Worm (Caenorhabditis elegans) whole organism, L2 larva: Measurements from ENCODE around the gene F56A8.8.

ENCODE experiments used
- C34F6.9 ChIP-seq: fragments of 150-350 bp; optimal IDR thresholded peaks from 2 replicates; lab custom pipeline; 2014; ENCODE audit warnings: missing biosample characterization, missing genetic modification characterization
- ZK546.5 ChIP-seq: sonication (generic microtip); optimal IDR thresholded peaks from 2 replicates; lab custom pipeline; 2017; ENCODE audit warnings: missing biosample characterization, missing genetic modification characterization
- aly-2 ChIP-seq: fragments of 150-350 bp; optimal IDR thresholded peaks from 2 replicates; lab custom pipeline; 2014; ENCODE audit warnings: missing biosample characterization, missing genetic modification characterization
- ama-1 ChIP-seq: fragments of 150-350 bp; optimal IDR thresholded peaks from 2 replicates; lab custom pipeline; 2018; ENCODE audit warnings: inconsistent platforms
- ceh-16 ChIP-seq: fragments of 150-350 bp; optimal IDR thresholded peaks from 2 replicates; lab custom pipeline; 2014; ENCODE audit warnings: missing biosample characterization, missing genetic modification characterization
- elt-1 ChIP-seq: fragments of 150-350 bp; optimal IDR thresholded peaks from 2 replicates; lab custom pipeline; 2014; ENCODE audit warnings: missing biosample characterization, missing genetic modification characterization
- lin-13 ChIP-seq: fragments of 150-350 bp; optimal IDR thresholded peaks from 2 replicates; lab custom pipeline; 2014; ENCODE audit warnings: missing biosample characterization, missing genetic modification reagents, missing genetic modification characterization
- mab-5 ChIP-seq: fragments of 150-350 bp; optimal IDR thresholded peaks from 2 replicates; lab custom pipeline; 2014; ENCODE audit warnings: missing biosample characterization, missing genetic modification characterization
- nhr-23 ChIP-seq: fragments of 150-350 bp; optimal IDR thresholded peaks from 2 replicates; lab custom pipeline; 2014; ENCODE audit warnings: missing biosample characterization, missing genetic modification reagents, missing genetic modification characterization
- nhr-237 ChIP-seq: fragments of 150-350 bp; optimal IDR thresholded peaks from 2 replicates; lab custom pipeline; 2014; ENCODE audit warnings: missing biosample characterization, missing genetic modification characterization
- nhr-25 ChIP-seq: fragments of 150-350 bp; sonication (generic microtip); optimal IDR thresholded peaks from 3 replicates; lab custom pipeline; 2014; ENCODE audit warnings: missing biosample characterization, missing genetic modification characterization
- peb-1 ChIP-seq: fragments of 150-350 bp; optimal IDR thresholded peaks from 2 replicates; lab custom pipeline; 2014; ENCODE audit warnings: missing biosample characterization, missing genetic modification characterization
- skn-1 ChIP-seq: sonication (generic microtip); optimal IDR thresholded peaks from 2 replicates; lab custom pipeline; 2017; ENCODE audit warnings: missing biosample characterization, missing genetic modification characterization
- unc-55 ChIP-seq: fragments of 150-350 bp; sonication (generic microtip); optimal IDR thresholded peaks from 3 replicates; lab custom pipeline; 2014; ENCODE audit warnings: missing biosample characterization, missing genetic modification reagents, missing genetic modification characterization
- unc-62 ChIP-seq: fragments of 150-350 bp; optimal IDR thresholded peaks from 2 replicates; lab custom pipeline; 2014; ENCODE audit warnings: missing biosample characterization, missing genetic modification reagents, missing genetic modification characterization
- ztf-11 ChIP-seq: sonication (generic microtip); optimal IDR thresholded peaks from 2 replicates; lab custom pipeline; 2017; ENCODE audit warnings: missing biosample characterization, missing genetic modification characterization

Gene F56A8.8

DNA sequence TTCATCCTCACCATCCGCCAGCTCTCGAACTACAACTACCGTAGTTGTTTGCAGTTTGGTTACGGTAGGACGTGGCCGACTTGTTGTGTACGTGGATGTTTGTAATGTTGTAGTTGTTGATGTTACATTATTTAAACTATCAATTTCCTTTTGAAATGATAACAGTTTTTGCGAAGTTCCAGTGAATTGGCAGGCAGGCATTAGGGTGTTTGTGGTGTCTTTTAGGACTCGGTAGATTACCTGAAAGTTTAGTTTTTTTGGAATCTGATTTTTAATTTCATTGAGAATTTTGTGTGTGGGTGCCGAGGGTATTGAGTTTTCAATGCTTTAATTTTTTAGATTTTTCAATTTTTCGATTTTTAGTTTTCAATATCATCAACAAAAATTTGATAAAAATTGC is 37.1 kb downstream of the F56A8.8 start, which contains the start of gene F53A2.11:
Gene F53A2.11, minus strand, starts transcription at position 101 of the 400 bp plus-strand sequence.
- TF ChIP-seq nhr-25 (tag; lab: Kevin White, UChicago), result no peak

DNA sequence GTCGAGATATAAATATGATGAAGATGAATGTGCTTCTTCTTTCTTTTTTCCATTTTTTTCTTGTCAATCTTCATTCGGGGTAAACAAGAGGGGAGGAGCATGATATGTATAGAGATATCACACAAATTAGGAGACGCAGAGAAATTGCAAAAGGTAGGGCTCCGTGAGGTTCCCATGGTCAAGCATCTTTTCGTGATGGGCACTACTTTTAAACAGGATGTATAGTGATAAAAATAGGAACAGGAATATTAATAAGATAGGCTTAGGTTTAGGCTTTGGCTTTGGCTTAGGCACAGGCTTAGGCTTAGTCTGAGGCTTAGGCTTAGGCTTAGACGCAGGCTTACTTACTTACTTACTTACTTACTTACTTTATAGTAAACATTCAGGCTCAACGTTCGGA is 39.2 kb downstream of the F56A8.8 start, which contains the start of gene F53A2.1:
Gene F53A2.1, minus strand, starts transcription at position 101 of the 400 bp plus-strand sequence.
- TF ChIP-seq skn-1 (tag; lab: Kevin White, UChicago) (no peak), nhr-25 (tag; lab: Kevin White, UChicago) (no peak), ceh-16 (no peak), ztf-11 (tag; lab: Kevin White, UChicago) (no peak), unc-62 (GFP tag; lab: Kevin White, UChicago) (no peak), aly-2 (tag; lab: Kevin White, UChicago) (no peak), peb-1 (tag; lab: Kevin White, UChicago) (no peak)

DNA sequence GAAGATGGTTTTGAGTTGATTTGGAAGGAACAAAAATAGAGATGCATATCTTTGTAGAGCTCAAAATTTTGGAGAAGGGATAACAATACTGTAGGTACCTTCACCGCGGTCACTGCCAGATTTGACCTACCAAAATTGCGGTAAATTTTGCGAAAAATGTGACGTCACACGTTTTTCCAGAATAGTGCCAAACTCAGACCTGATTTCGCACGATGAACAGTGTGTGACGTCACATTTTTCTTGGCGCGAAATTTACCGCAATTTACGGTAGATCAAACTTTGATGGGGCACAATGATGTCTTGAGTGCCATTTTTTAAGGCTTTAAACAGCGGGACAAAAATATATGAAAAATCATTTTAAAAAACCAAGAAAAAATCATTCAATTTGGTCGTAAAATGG is 43.4 kb downstream of the F56A8.8 start:
- TF ChIP-seq peb-1 (tag; lab: Kevin White, UChicago), result no peak
- no peak for TF ChIP-seq nhr-23 (tag; lab: Kevin White, UChicago)
- no peak for TF ChIP-seq C34F6.9 (tag; lab: Kevin White, UChicago)
- TF ChIP-seq elt-1, result no peak
- no peak for TF ChIP-seq unc-55 (GFP tag; lab: Kevin White, UChicago)
- no peak for TF ChIP-seq lin-13 (GFP tag; lab: Kevin White, UChicago)

DNA sequence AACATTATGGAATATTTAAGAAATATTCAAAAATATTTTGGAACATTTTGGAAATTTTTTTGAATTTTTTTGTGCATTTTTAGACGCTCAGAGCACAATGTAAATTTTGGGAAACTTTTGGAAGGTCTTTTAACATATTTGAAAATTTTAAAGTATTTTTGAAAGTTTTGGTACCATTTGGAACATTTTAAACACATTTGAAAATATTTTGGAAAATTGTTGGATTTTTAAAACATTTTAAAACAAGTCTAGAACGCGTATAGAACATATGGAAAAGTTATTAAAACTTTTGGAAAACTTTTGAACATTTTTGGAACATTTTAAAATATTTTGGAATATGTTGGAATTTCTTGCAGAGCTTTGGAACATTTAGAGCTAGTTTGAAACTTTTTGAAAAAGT is 48.2 kb downstream of the F56A8.8 start, which contains the start of gene sdz-20:
Gene sdz-20, plus strand, starts transcription at position 301 of the 400 bp plus-strand sequence.
- TF ChIP-seq nhr-237 (no peak), ztf-11 (tag; lab: Kevin White, UChicago) (no peak), nhr-25 (tag; lab: Kevin White, UChicago) (no peak), ZK546.5 (tag; lab: Kevin White, UChicago) (no peak), mab-5 (tag; lab: Kevin White, UChicago) (no peak), ama-1 (lab: Kevin White, UChicago) (no peak)
- TF ChIP-seq, all 48 proteins: peak for 0
